Fruit fly (Drosophila melanogaster): ENCODE data around the gene Trm7-32.

Gene Trm7-32

DNA sequence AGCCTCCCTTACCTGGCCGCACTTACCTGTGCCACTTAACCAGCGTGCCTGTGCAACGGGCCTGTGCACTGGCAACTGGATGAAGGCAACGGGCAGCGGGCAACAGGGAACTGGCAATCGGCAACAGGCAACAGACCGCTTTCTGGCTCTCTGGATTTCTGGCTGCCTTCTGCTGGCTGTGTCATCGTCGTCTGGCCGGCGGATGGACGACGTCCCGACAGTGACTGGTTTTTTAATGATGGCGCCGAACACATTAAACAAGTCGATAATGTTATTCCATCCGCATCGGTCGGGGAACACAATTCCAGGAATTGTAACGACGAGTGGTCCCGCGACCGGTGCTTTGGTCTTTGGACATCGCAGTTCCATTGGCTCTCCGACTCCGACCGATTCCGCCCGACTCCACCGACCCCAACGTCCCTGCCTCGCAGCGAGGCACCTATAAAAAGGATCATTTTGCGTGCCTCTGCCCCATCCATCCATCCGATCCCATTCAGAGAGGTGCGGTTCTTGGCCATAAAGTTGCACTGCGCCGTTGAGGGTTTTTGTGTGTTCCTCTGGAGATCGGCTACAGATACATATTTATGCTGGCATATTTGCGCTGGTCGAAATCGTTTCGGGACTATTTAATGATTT is 21.4 kb downstream of the Trm7-32 start:
- TF ChIP-seq fd96Ca (GFP tag; IDR thresholded peaks at IDR 0.05) = 0 out of 3 replicates have a peak, but pooled peaks have one; percentile 24
- TF ChIP-seq Snoo (tag; optimal IDR thresholded peaks at IDR 0.05) = peak; percentile 51
- no peak for TF ChIP-seq rn (GFP tag; IDR thresholded peaks at IDR 0.05)
- peak; percentile 92 for TF ChIP-seq CG13204 (GFP tag; optimal IDR thresholded peaks at IDR 0.05)
- TF ChIP-seq CG17806 (tag; optimal IDR thresholded peaks at IDR 0.05) = no peak
- peak; percentile 78 for TF ChIP-seq EcR (GFP tag; optimal IDR thresholded peaks at IDR 0.05)

- TF ChIP-seq CG4496 (GFP tag; IDR thresholded peaks at IDR 0.05) = 0 out of 3 replicates have a peak, but pooled peaks have one; percentile 47
- TF ChIP-seq CG8159 (tag; optimal IDR thresholded peaks at IDR 0.05) = no peak
- no peak for TF ChIP-seq CG10348 (GFP tag; IDR thresholded peaks at IDR 0.05)
Measured at dm6 chr3R:17062705-17063104, 22.2 kb downstream of the Trm7-32 start.

DNA sequence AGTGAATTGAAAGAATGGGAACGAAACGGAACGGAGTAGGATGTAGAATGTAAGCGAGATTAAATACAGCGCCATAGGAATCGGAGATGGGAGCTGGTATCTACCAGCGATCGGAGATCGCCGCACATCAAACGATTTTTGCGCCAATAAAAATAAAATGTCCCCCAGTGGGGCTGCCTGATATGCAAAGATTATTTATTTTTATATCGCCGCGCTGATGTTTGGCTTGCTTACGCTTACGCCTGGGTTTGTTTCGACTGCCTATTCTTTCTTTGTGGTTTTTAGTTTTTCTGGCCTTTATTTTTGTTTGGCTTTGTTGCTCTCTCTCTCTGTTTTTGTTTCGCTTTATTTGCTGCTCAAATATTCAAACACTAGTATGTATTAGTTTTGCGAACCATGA is 23.3 kb downstream of the Trm7-32 start:
- TF ChIP-seq CG4496 (GFP tag; IDR thresholded peaks at IDR 0.05) (0 out of 3 replicates have a peak, but pooled peaks have one; percentile 17), Pif1A (GFP tag; optimal IDR thresholded peaks at IDR 0.05) (no peak)

DNA sequence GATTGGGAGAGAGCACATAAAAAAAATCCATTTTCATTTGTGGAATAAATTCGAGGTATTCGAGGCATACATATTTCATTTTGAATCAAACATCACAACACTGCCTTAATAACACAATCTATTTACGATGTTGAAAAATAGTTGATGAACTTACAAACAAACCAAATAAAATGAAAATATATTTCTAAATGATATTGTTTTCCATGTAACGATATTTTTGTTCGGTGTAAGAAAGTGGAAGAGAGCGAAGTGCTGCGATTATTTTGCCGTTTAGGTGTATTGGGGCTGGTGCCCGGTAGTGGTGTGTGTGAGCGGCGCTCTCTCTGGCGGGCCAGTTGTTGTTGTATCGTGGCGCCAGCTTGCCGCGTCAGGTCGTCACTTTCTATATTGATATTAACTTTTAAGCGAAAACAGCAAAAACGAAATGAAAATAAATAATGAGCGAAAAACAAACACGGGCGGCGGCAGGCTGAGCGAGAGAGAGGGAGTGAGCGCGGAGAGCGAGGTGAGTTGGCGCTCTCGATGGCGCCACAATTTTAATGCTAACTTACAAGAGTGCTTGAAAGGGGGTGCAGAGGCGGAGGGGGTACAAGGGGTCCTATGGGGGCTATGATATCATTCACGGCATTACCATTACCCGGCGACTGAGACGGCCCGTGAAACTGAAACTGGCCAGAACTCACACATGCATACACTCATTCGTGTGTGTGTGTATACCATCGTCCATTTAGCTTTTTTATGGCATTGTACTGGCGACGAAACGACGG is 24.7 kb downstream of the Trm7-32 start:
- TF ChIP-seq CG13204 (GFP tag; optimal IDR thresholded peaks at IDR 0.05) (peak; percentile 92), fd96Ca (GFP tag; IDR thresholded peaks at IDR 0.05) (peak; percentile 71), Pif1A (GFP tag; optimal IDR thresholded peaks at IDR 0.05) (peak; percentile 94), EcR (GFP tag; optimal IDR thresholded peaks at IDR 0.05) (peak; percentile 81), Pif1B (GFP tag; optimal IDR thresholded peaks at IDR 0.05) (peak; percentile 95), CG14655 (GFP tag; optimal IDR thresholded peaks at IDR 0.05) (peak; percentile 92), CG8159 (tag; optimal IDR thresholded peaks at IDR 0.05) (peak; percentile 92), CG34367 (tag; optimal IDR thresholded peaks at IDR 0.05) (peak; percentile 86), CG8301 (tag; optimal IDR thresholded peaks at IDR 0.05) (peak; percentile 95), gl (tag; optimal IDR thresholded peaks at IDR 0.05) (peak; percentile 74), CG12605 (GFP tag; IDR thresholded peaks at IDR 0.05) (peak; percentile 78), CG17806 (tag; optimal IDR thresholded peaks at IDR 0.05) (peak; percentile 92), CG9948 (tag; optimal IDR thresholded peaks at IDR 0.05) (peak; percentile 94), Snoo (tag; optimal IDR thresholded peaks at IDR 0.05) (peak; percentile 94), CG4496 (GFP tag; IDR thresholded peaks at IDR 0.05) (peak; percentile 87), CG10348 (GFP tag; IDR thresholded peaks at IDR 0.05) (peak; percentile 35; the same call in 1 of the 2 replicates), Ets98B (GFP tag; IDR thresholded peaks at IDR 0.05) (peak; percentile 89), CG15710 (tag; optimal IDR thresholded peaks at IDR 0.05) (peak; percentile 85), D1 (tag; optimal IDR thresholded peaks at IDR 0.05) (peak; percentile 85), CG32121 (GFP tag; IDR thresholded peaks at IDR 0.05) (peak; percentile 88; the same call in 1 of the 2 replicates), rn (GFP tag; IDR thresholded peaks at IDR 0.05) (peak; percentile 51)

DNA sequence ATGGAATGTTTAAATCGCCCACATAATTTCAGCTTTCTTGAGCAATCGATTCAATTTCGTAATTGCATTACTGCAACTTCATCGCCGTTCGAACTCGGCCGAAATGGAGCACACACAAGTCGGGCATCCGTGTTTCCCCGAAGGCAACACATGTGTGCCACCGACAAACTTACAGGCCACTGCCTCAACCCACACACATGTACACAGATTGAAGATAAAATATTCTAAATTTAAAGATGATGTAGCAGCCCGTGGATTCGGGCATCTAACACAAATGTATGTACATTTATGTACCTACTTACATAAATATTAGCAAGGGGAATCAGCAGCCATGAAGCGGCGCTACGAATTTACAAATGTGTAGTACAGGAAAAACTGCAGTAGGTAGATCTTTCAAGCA is 25.6 kb downstream of the Trm7-32 start:
- no peak for TF ChIP-seq CG32121 (GFP tag; IDR thresholded peaks at IDR 0.05)
- no peak for TF ChIP-seq CG13204 (GFP tag; optimal IDR thresholded peaks at IDR 0.05)
- TF ChIP-seq gl (tag; optimal IDR thresholded peaks at IDR 0.05) = no peak
- TF ChIP-seq Ets98B (GFP tag; IDR thresholded peaks at IDR 0.05) = no peak
- TF ChIP-seq CG4496 (GFP tag; IDR thresholded peaks at IDR 0.05) = no peak
- no peak for TF ChIP-seq CG12605 (GFP tag; IDR thresholded peaks at IDR 0.05)
- no peak for TF ChIP-seq CG34367 (tag; optimal IDR thresholded peaks at IDR 0.05)
- no peak for TF ChIP-seq CG17806 (tag; optimal IDR thresholded peaks at IDR 0.05)
- no peak for TF ChIP-seq CG10348 (GFP tag; IDR thresholded peaks at IDR 0.05)
- TF ChIP-seq fd96Ca (GFP tag; IDR thresholded peaks at IDR 0.05) = no peak
- TF ChIP-seq CG9948 (tag; optimal IDR thresholded peaks at IDR 0.05) = no peak
- no peak for TF ChIP-seq CG8159 (tag; optimal IDR thresholded peaks at IDR 0.05)
- no peak for TF ChIP-seq CG15710 (tag; optimal IDR thresholded peaks at IDR 0.05)
- no peak for TF ChIP-seq CG8301 (tag; optimal IDR thresholded peaks at IDR 0.05)
- TF ChIP-seq CG14655 (GFP tag; optimal IDR thresholded peaks at IDR 0.05) = no peak
- no peak for TF ChIP-seq rn (GFP tag; IDR thresholded peaks at IDR 0.05)
- no peak for TF ChIP-seq EcR (GFP tag; optimal IDR thresholded peaks at IDR 0.05)
- TF ChIP-seq Pif1B (GFP tag; optimal IDR thresholded peaks at IDR 0.05) = no peak
- no peak for TF ChIP-seq Pif1A (GFP tag; optimal IDR thresholded peaks at IDR 0.05)
- no peak for TF ChIP-seq Snoo (tag; optimal IDR thresholded peaks at IDR 0.05)

dm6 chr3R:17066828-17067430 is 26.4 kb downstream of the Trm7-32 start:
- TF ChIP-seq EcR (GFP tag; optimal IDR thresholded peaks at IDR 0.05) (peak; percentile 43), CG34367 (tag; optimal IDR thresholded peaks at IDR 0.05) (no peak), CG32121 (GFP tag; IDR thresholded peaks at IDR 0.05) (peak; percentile 28; the same call in 1 of the 2 replicates), CG4496 (GFP tag; IDR thresholded peaks at IDR 0.05) (0 out of 3 replicates have a peak, but pooled peaks have one; percentile 16), Snoo (tag; optimal IDR thresholded peaks at IDR 0.05) (no peak)
